Fruit fly (Drosophila melanogaster): ENCODE results near the gene Cbp80.
A peak's percentile ranks its signal among the peaks of the same experiment; 100 is the strongest.

The Cbp80 gene

dm6 chrX:4649751-4650150 lies at the start of gene Cbp80, which contains the start of gene Torsin (continued):
- TF ChIP-seq tio (GFP tag; optimal IDR thresholded peaks at IDR 0.05) = no peak
- TF ChIP-seq pan (optimal IDR thresholded peaks at IDR 0.05) = no peak
- TF ChIP-seq pan (GFP tag; optimal IDR thresholded peaks at IDR 0.05 in 1 of 2, IDR thresholded peaks at IDR 0.05 in 1 of 2) = no peak
- no peak for TF ChIP-seq CG11560 (tag; IDR thresholded peaks at IDR 0.05)
- no peak for TF ChIP-seq CG1602 (GFP tag; optimal IDR thresholded peaks at IDR 0.05)
- no peak for TF ChIP-seq pum (GFP tag; optimal IDR thresholded peaks at IDR 0.05)
- peak; percentile 1 for TF ChIP-seq CG13775 (GFP tag; optimal IDR thresholded peaks at IDR 0.05)
- TF ChIP-seq exex (tag; optimal IDR thresholded peaks at IDR 0.05) = no peak
- peak; percentile 93 for TF ChIP-seq nerfin-2 (GFP tag; IDR thresholded peaks at IDR 0.05; ENCODE audit: partially characterized antibody)
- no peak for TF ChIP-seq TFAM (GFP tag; optimal IDR thresholded peaks at IDR 0.05)
- no peak for TF ChIP-seq dmrt99B (tag; optimal IDR thresholded peaks at IDR 0.05)
- no peak for TF ChIP-seq bsh (GFP tag; optimal IDR thresholded peaks at IDR 0.05)
- TF ChIP-seq CG5245 (GFP tag; optimal IDR thresholded peaks at IDR 0.05) = no peak
- TF ChIP-seq klu (GFP tag; IDR thresholded peaks at IDR 0.05) = no peak
- no peak for TF ChIP-seq PHDP (tag; optimal IDR thresholded peaks at IDR 0.05)
- TF ChIP-seq Asciz (GFP tag; optimal IDR thresholded peaks at IDR 0.05) = no peak
- TF ChIP-seq CG17568 (GFP tag; optimal IDR thresholded peaks at IDR 0.05) = no peak
- no peak for TF ChIP-seq usp (GFP tag; optimal IDR thresholded peaks at IDR 0.05)
- TF ChIP-seq mam (GFP tag; optimal IDR thresholded peaks at IDR 0.05) = no peak
- peak; percentile 11 for TF ChIP-seq CG17829 (tag; optimal IDR thresholded peaks at IDR 0.05)
- TF ChIP-seq sr (GFP tag; IDR thresholded peaks at IDR 0.05) = no peak
- TF ChIP-seq CG3163 (GFP tag; optimal IDR thresholded peaks at IDR 0.05) = no peak
- TF ChIP-seq Nf-YA (GFP tag; IDR thresholded peaks at IDR 0.05) = no peak
- TF ChIP-seq CoRest (tag; optimal IDR thresholded peaks at IDR 0.05) = no peak
- 0 out of 2 replicates have a peak, but pooled peaks have one; percentile 9 for TF ChIP-seq Ada2b (GFP tag; IDR thresholded peaks at IDR 0.05)
- TF ChIP-seq Opbp (GFP tag; IDR thresholded peaks at IDR 0.05; ENCODE audit: partially characterized antibody) = peak; percentile 75
- TF ChIP-seq CG12219 (GFP tag; optimal IDR thresholded peaks at IDR 0.05) = no peak
- TF ChIP-seq gcm (GFP tag; optimal IDR thresholded peaks at IDR 0.05) = no peak
- no peak for TF ChIP-seq wor (GFP tag; IDR thresholded peaks at IDR 0.05)
- TF ChIP-seq CG1529 (GFP tag; optimal IDR thresholded peaks at IDR 0.05) = no peak
- TF ChIP-seq her (GFP tag; optimal IDR thresholded peaks at IDR 0.05) = no peak
- TF ChIP-seq Elba2 (GFP tag; optimal IDR thresholded peaks at IDR 0.05) = no peak
- no peak for TF ChIP-seq Aef1 (GFP tag; IDR thresholded peaks at IDR 0.05)
- TF ChIP-seq pfk (GFP tag; optimal IDR thresholded peaks at IDR 0.05) = no peak
- no peak for TF ChIP-seq Max (GFP tag; optimal IDR thresholded peaks at IDR 0.05)
- no peak for TF ChIP-seq toy (GFP tag; IDR thresholded peaks at IDR 0.05)
- no peak for TF ChIP-seq CG7357 (GFP tag; IDR thresholded peaks at IDR 0.05)
- TF ChIP-seq Blimp-1 (GFP tag; optimal IDR thresholded peaks at IDR 0.05) = no peak
- TF ChIP-seq Gsc (GFP tag; IDR thresholded peaks at IDR 0.05) = no peak
- no peak for TF ChIP-seq CG33213 (GFP tag; optimal IDR thresholded peaks at IDR 0.05)
- no peak for TF ChIP-seq dimm (GFP tag; IDR thresholded peaks at IDR 0.05)
- TF ChIP-seq CG3065 (GFP tag; optimal IDR thresholded peaks at IDR 0.05) = no peak
- TF ChIP-seq C15 (GFP tag; IDR thresholded peaks at IDR 0.05) = no peak
- no peak for TF ChIP-seq CG11723 (GFP tag; optimal IDR thresholded peaks at IDR 0.05)
- no peak for TF ChIP-seq Atf-2 (GFP tag; optimal IDR thresholded peaks at IDR 0.05)
- TF ChIP-seq Jarid2 (GFP tag; optimal IDR thresholded peaks at IDR 0.05) = no peak
- TF ChIP-seq CG7786 (GFP tag; optimal IDR thresholded peaks at IDR 0.05) = peak; percentile 26
- no peak for TF ChIP-seq CG4404 (GFP tag; IDR thresholded peaks at IDR 0.05)
- no peak for TF ChIP-seq Fer3 (tag; optimal IDR thresholded peaks at IDR 0.05)
- no peak for TF ChIP-seq MTF-1 (GFP tag; optimal IDR thresholded peaks at IDR 0.05; ENCODE audit: borderline replicate concordance)
- TF ChIP-seq dan (GFP tag; IDR thresholded peaks at IDR 0.05) = no peak
- no peak for TF ChIP-seq Fer2 (tag; optimal IDR thresholded peaks at IDR 0.05)
